Worm (Caenorhabditis elegans): Measurements from ENCODE around the gene K11E4.1.

K11E4.1 gene

DNA sequence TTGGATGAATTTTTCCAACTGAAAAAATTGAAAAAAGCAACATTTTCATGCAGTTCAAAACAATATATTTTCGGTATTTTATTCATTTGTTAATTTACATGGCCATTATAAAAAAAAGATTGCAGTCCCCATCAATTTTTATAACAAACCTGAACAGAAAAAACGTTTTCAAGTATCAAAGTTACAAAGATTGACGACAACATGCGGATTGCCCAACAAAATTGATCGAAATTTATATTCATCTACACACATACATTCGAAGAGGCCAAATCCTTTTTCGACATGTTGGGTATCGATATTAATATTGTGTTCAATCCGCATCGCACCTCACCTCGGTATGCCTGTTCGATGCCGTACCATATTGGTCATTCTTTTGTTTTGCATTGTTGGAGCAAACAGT, at the start of gene K11E4.1:
Gene K11E4.1 (plus strand): TSS at position 301 of the 400 bp plus-strand sequence.
- TF ChIP-seq mbf-1 (tag; optimal IDR thresholded peaks at IDR 0.05) (no peak), lsy-2 (tag; optimal IDR thresholded peaks at IDR 0.05) (no peak), unc-62 (GFP tag; optimal IDR thresholded peaks at IDR 0.05) (no peak), unc-39 (tag; optimal IDR thresholded peaks at IDR 0.05) (no peak), egl-27 (tag; optimal IDR thresholded peaks at IDR 0.05) (no peak), peb-1 (tag; optimal IDR thresholded peaks at IDR 0.05) (no peak), nhr-11 (tag; optimal IDR thresholded peaks at IDR 0.05) (no peak), skn-1 (tag; optimal IDR thresholded peaks at IDR 0.05) (no peak), nhr-10 (tag; optimal IDR thresholded peaks at IDR 0.05) (no peak), nhr-12 (tag; optimal IDR thresholded peaks at IDR 0.05) (no peak), R02D3.7 (tag; optimal IDR thresholded peaks at IDR 0.05) (no peak), lin-39 (tag; optimal IDR thresholded peaks at IDR 0.05) (no peak), aly-2 (tag; optimal IDR thresholded peaks at IDR 0.05) (no peak), nhr-25 (tag; optimal IDR thresholded peaks at IDR 0.05) (no peak), nhr-129 (tag; optimal IDR thresholded peaks at IDR 0.05) (no peak), nhr-6 (tag; optimal IDR thresholded peaks at IDR 0.05) (no peak), snpc-4 (tag; optimal IDR thresholded peaks at IDR 0.05) (no peak)

DNA sequence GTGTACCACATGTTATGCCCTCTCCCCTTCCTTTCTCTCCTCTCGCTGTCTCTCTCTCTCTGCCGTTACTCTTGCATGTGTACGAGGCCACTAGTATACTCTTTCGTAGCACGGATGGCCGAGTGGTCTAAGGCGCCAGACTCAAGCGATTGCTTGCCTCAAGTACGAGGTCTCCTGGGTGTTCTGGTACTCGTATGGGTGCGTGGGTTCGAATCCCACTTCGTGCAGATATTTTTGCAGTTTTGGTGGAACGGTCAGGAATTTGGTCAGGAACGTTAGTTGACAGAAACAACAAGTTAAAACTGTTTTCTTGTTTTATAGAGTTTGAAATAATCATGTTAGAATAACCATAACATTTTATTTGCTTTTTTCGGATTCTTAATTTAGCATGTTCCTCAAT, 48.5 kb upstream of the K11E4.1 start:
- peak; percentile 85 for TF ChIP-seq crh-2 (tag; optimal IDR thresholded peaks at IDR 0.05)
- peak; percentile 84 for TF ChIP-seq egl-27 (tag; optimal IDR thresholded peaks at IDR 0.05)
- TF ChIP-seq nhr-21 (tag; optimal IDR thresholded peaks at IDR 0.05): peak; percentile 85
- TF ChIP-seq zag-1 (tag; optimal IDR thresholded peaks at IDR 0.05): peak; percentile 47
- peak; percentile 60 for TF ChIP-seq mab-5 (tag; optimal IDR thresholded peaks at IDR 0.05)
- peak; percentile 73 for TF ChIP-seq lin-13 (GFP tag; optimal IDR thresholded peaks at IDR 0.05)
- TF ChIP-seq R02D3.7 (tag; optimal IDR thresholded peaks at IDR 0.05): no peak
- TF ChIP-seq sma-3 (GFP tag; optimal IDR thresholded peaks at IDR 0.05): peak; percentile 86
- no peak for TF ChIP-seq dmd-4 (tag; optimal IDR thresholded peaks at IDR 0.05)
- peak; percentile 12 for TF ChIP-seq blmp-1 (tag; optimal IDR thresholded peaks at IDR 0.05; ENCODE audit: insufficient read depth)
- peak; percentile 79 for TF ChIP-seq C34F6.9 (tag; optimal IDR thresholded peaks at IDR 0.05)
- TF ChIP-seq ceh-16 (tag; optimal IDR thresholded peaks at IDR 0.05): peak; percentile 14
- TF ChIP-seq nhr-129 (tag; optimal IDR thresholded peaks at IDR 0.05): peak; percentile 95
- TF ChIP-seq mdl-1 (tag; optimal IDR thresholded peaks at IDR 0.05): peak in 1 of 2 experiments; percentile 2
- TF ChIP-seq nhr-6 (tag; optimal IDR thresholded peaks at IDR 0.05): peak; percentile 60
- TF ChIP-seq nhr-11 (tag; optimal IDR thresholded peaks at IDR 0.05): peak; percentile 73
- peak; percentile 34 for TF ChIP-seq ztf-11 (tag; optimal IDR thresholded peaks at IDR 0.05)
- no peak for TF ChIP-seq unc-62 (GFP tag; optimal IDR thresholded peaks at IDR 0.05)
- no peak for TF ChIP-seq peb-1 (tag; optimal IDR thresholded peaks at IDR 0.05)
- no peak for TF ChIP-seq mbf-1 (tag; optimal IDR thresholded peaks at IDR 0.05)
- TF ChIP-seq sma-9 (GFP tag; optimal IDR thresholded peaks at IDR 0.05): peak; percentile 94
- no peak for TF ChIP-seq sma-9 (tag; optimal IDR thresholded peaks at IDR 0.05)
- peak; percentile 18 for TF ChIP-seq ceh-82 (tag; optimal IDR thresholded peaks at IDR 0.05)
- peak; percentile 75 for TF ChIP-seq gmeb-1 (tag; optimal IDR thresholded peaks at IDR 0.05)
- peak; percentile 34 for TF ChIP-seq ama-1 (optimal IDR thresholded peaks at IDR 0.05)
- TF ChIP-seq unc-55 (GFP tag; optimal IDR thresholded peaks at IDR 0.05): peak; percentile 69
- peak; percentile 20 for TF ChIP-seq nhr-77 (tag; optimal IDR thresholded peaks at IDR 0.05)
- TF ChIP-seq lin-11 (tag; optimal IDR thresholded peaks at IDR 0.05): peak; percentile 78
- TF ChIP-seq aly-2 (tag; optimal IDR thresholded peaks at IDR 0.05): no peak
- TF ChIP-seq nhr-10 (tag; optimal IDR thresholded peaks at IDR 0.05): peak; percentile 52
- peak; percentile 80 for TF ChIP-seq Y55F3AM.14 (GFP tag; optimal IDR thresholded peaks at IDR 0.05)
- peak; percentile 23 for TF ChIP-seq lin-39 (tag; optimal IDR thresholded peaks at IDR 0.05)
- TF ChIP-seq fos-1 (tag; optimal IDR thresholded peaks at IDR 0.05): peak; percentile 65
- TF ChIP-seq lsy-2 (tag; optimal IDR thresholded peaks at IDR 0.05): peak; percentile 60 to 65
- TF ChIP-seq ZK546.5 (tag; optimal IDR thresholded peaks at IDR 0.05): no peak
- TF ChIP-seq ztf-4 (tag; optimal IDR thresholded peaks at IDR 0.05): peak; percentile 21
- TF ChIP-seq F13H6.1 (tag; optimal IDR thresholded peaks at IDR 0.05): peak; percentile 86
- peak; percentile 25 for TF ChIP-seq nhr-12 (tag; optimal IDR thresholded peaks at IDR 0.05)
- TF ChIP-seq snpc-4 (tag; optimal IDR thresholded peaks at IDR 0.05): peak; percentile 58
- peak; percentile 52 for TF ChIP-seq sem-4 (tag; optimal IDR thresholded peaks at IDR 0.05)
- TF ChIP-seq unc-39 (tag; optimal IDR thresholded peaks at IDR 0.05): peak; percentile 18
- no peak for TF ChIP-seq nhr-237 (tag; optimal IDR thresholded peaks at IDR 0.05)
- TF ChIP-seq nhr-23 (tag; optimal IDR thresholded peaks at IDR 0.05): no peak

Measured in whole organism, L2 larva.